Worm (Caenorhabditis elegans) whole organism, L4 larva: ENCODE results near the gene C25F6.8.

Experiments
- F10B5.3 ChIP-seq: sonication (generic microtip); optimal IDR thresholded peaks from 2 replicates; lab custom pipeline; 2016; ENCODE audit warnings: mild to moderate bottlenecking, missing genetic modification characterization, missing compliant biosample characterization
- T26A8.4 ChIP-seq: fragments of 200-800 bp; sonication (Bioruptor generic); IDR thresholded peaks from 2 replicates; pipeline ENCODE4 v1.3.6; 2022; ENCODE audit warnings: missing genetic modification characterization, missing compliant biosample characterization
- Y105C5A.15 ChIP-seq: fragments of 200-800 bp; sonication (Bioruptor generic); IDR thresholded peaks from 2 replicates; pipeline ENCODE4 v1.3.6; 2022; ENCODE audit warnings: missing genetic modification characterization, missing compliant biosample characterization
- Y5F2A.4 ChIP-seq: fragments of 200-800 bp; sonication (Bioruptor generic); optimal IDR thresholded peaks from 2 replicates; lab custom pipeline; 2018; ENCODE audit warnings: mild to moderate bottlenecking, missing genetic modification characterization, missing compliant biosample characterization
- ZK337.2 ChIP-seq: fragments of 200-800 bp; sonication (Bioruptor generic); IDR thresholded peaks from 2 replicates; pipeline ENCODE4 v1.3.6; 2022; ENCODE audit warnings: missing genetic modification reagents, missing genetic modification characterization, missing compliant biosample characterization
- aha-1 ChIP-seq: fragments of 150-350 bp; peaks from one replicate; lab custom pipeline; 2014; ENCODE audit warnings: missing biosample characterization, missing genetic modification characterization
- attf-4 ChIP-seq: sonication (generic microtip); optimal IDR thresholded peaks from 3 replicates; lab custom pipeline; 2017; ENCODE audit warnings: missing biosample characterization, missing genetic modification characterization
- ceh-62 ChIP-seq: sonication (generic microtip); optimal IDR thresholded peaks from 2 replicates; lab custom pipeline; 2017; ENCODE audit warnings: missing biosample characterization, missing genetic modification characterization
- ces-1 ChIP-seq: fragments of 150-350 bp; sonication (generic microtip); optimal IDR thresholded peaks from 4 replicates; lab custom pipeline; 2014; ENCODE audit warnings: missing biosample characterization, missing genetic modification reagents, missing genetic modification characterization
- cey-2 ChIP-seq: sonication (generic microtip); optimal IDR thresholded peaks from 3 replicates; lab custom pipeline; 2017; ENCODE audit warnings: missing genetic modification characterization, mild to moderate bottlenecking, missing compliant biosample characterization, antibody characterized with exemption, borderline replicate concordance; ENCODE audit not compliant: insufficient read depth
- daf-12 ChIP-seq: fragments of 150-350 bp; optimal IDR thresholded peaks from 2 replicates; lab custom pipeline; 2014; ENCODE audit warnings: missing biosample characterization, missing genetic modification reagents, missing genetic modification characterization
- dmd-6 ChIP-seq: fragments of 200-800 bp; sonication (Bioruptor generic); IDR thresholded peaks from 2 replicates; pipeline ENCODE4 v1.3.6; 2022; ENCODE audit warnings: missing genetic modification reagents, missing genetic modification characterization, missing compliant biosample characterization
- dmd-9 ChIP-seq: fragments of 200-800 bp; sonication (Bioruptor generic); IDR thresholded peaks from 2 replicates; pipeline ENCODE4 v1.3.6; 2022; ENCODE audit warnings: missing genetic modification reagents, missing genetic modification characterization, missing compliant biosample characterization
- hif-1 ChIP-seq, 2 experiments: sonication (generic microtip); optimal IDR thresholded peaks; 2 replicates each; lab custom pipeline; 2016 to 2017; ENCODE audit warnings: missing compliant biosample characterization in 2 of 2, missing genetic modification characterization in 2 of 2, missing genetic modification reagents in 2 of 2, missing genotype in 2 of 2, mild to moderate bottlenecking in 1 of 2
- hlh-30 ChIP-seq: sonication (generic microtip); optimal IDR thresholded peaks from 2 replicates; lab custom pipeline; 2017; ENCODE audit warnings: antibody characterized with exemption, mild to moderate bottlenecking, missing genetic modification characterization, missing compliant biosample characterization; ENCODE audit not compliant: insufficient read depth
- hmg-1.1 ChIP-seq: fragments of 200-800 bp; sonication (Bioruptor generic); IDR thresholded peaks from 2 replicates; pipeline ENCODE4 v1.3.6; 2022; ENCODE audit warnings: missing genetic modification reagents, missing genetic modification characterization, missing compliant biosample characterization
- lin-15B ChIP-seq: fragments of 150-350 bp; sonication (generic microtip); optimal IDR thresholded peaks from 3 replicates; lab custom pipeline; 2014; ENCODE audit warnings: missing biosample characterization, missing genetic modification characterization
- lin-39 ChIP-seq: fragments of 150-350 bp; optimal IDR thresholded peaks from 2 replicates; lab custom pipeline; 2014; ENCODE audit warnings: missing biosample characterization, missing genetic modification reagents, missing genetic modification characterization
- lir-3 ChIP-seq: sonication (generic microtip); optimal IDR thresholded peaks from 2 replicates; lab custom pipeline; 2016; ENCODE audit warnings: mild to moderate bottlenecking, missing genetic modification characterization, missing compliant biosample characterization
- lsy-2 ChIP-seq, 2 experiments: fragments of 150-350 bp in 1 of 2; sonication (generic microtip) in 1 of 2; optimal IDR thresholded peaks; 2 replicates each; lab custom pipeline; 2014 to 2017; ENCODE audit warnings: missing biosample characterization in 2 of 2, missing genetic modification characterization in 2 of 2
- madf-5 ChIP-seq, 2 experiments: fragments of 200-800 bp; sonication (Bioruptor generic); IDR thresholded peaks; 2 replicates each; pipeline ENCODE4 v1.3.6; 2022; ENCODE audit warnings: missing compliant biosample characterization in 2 of 2, missing genetic modification characterization in 2 of 2
- madf-9 ChIP-seq: fragments of 200-800 bp; sonication (Bioruptor generic); conservative IDR thresholded peaks from 2 replicates; pipeline ENCODE4 v1.3.6; 2022; ENCODE audit warnings: missing genetic modification reagents, missing genetic modification characterization, missing compliant biosample characterization
- mdl-1 ChIP-seq, 2 experiments: fragments of 150-350 bp in 1 of 2; sonication (generic microtip) in 1 of 2; optimal IDR thresholded peaks; 2 replicates each; lab custom pipeline; 2014 to 2017; ENCODE audit warnings: missing biosample characterization in 2 of 2, missing genetic modification characterization in 2 of 2
- mes-2 ChIP-seq: sonication (generic microtip); optimal IDR thresholded peaks from 2 replicates; lab custom pipeline; 2016; ENCODE audit warnings: missing genotype, mild to moderate bottlenecking, missing genetic modification characterization, missing compliant biosample characterization; ENCODE audit not compliant: poor library complexity, severe bottlenecking
- mxl-2 ChIP-seq: fragments of 200-800 bp; sonication (Bioruptor generic); conservative IDR thresholded peaks from 2 replicates; pipeline ENCODE4 v1.3.6; 2022; ENCODE audit warnings: missing genetic modification reagents, missing genetic modification characterization, missing compliant biosample characterization
- mxl-3 ChIP-seq: fragments of 200-800 bp; sonication (Bioruptor generic); optimal IDR thresholded peaks from 2 replicates; lab custom pipeline; 2018; ENCODE audit warnings: mild to moderate bottlenecking, missing genetic modification characterization, missing compliant biosample characterization
- nhr-102 ChIP-seq: sonication (generic microtip); optimal IDR thresholded peaks from 2 replicates; lab custom pipeline; 2016; ENCODE audit warnings: mild to moderate bottlenecking, missing genetic modification characterization, moderate library complexity, missing compliant biosample characterization
- nhr-11 ChIP-seq: fragments of 150-350 bp; optimal IDR thresholded peaks from 2 replicates; lab custom pipeline; 2014; ENCODE audit warnings: missing biosample characterization, missing genetic modification characterization
- nhr-237 ChIP-seq: sonication (generic microtip); optimal IDR thresholded peaks from 2 replicates; lab custom pipeline; 2017; ENCODE audit warnings: missing biosample characterization, missing genetic modification characterization
- nhr-25 ChIP-seq: sonication (generic microtip); optimal IDR thresholded peaks from 2 replicates; lab custom pipeline; 2017; ENCODE audit warnings: missing genetic modification characterization, mild to moderate bottlenecking, missing compliant biosample characterization, antibody characterized with exemption, moderate library complexity, borderline replicate concordance; ENCODE audit not compliant: insufficient read depth
- nhr-42 ChIP-seq: fragments of 200-800 bp; sonication (Bioruptor generic); IDR thresholded peaks from 2 replicates; pipeline ENCODE4 v1.3.6; 2022; ENCODE audit warnings: missing genetic modification characterization, missing compliant biosample characterization
- nhr-48 ChIP-seq: sonication (generic microtip); optimal IDR thresholded peaks from 2 replicates; lab custom pipeline; 2016; ENCODE audit warnings: mild to moderate bottlenecking, missing genetic modification characterization, missing compliant biosample characterization
- nhr-77 ChIP-seq: fragments of 150-350 bp; optimal IDR thresholded peaks from 2 replicates; lab custom pipeline; 2014; ENCODE audit warnings: missing biosample characterization, missing genetic modification characterization
- pha-4 ChIP-seq, 2 experiments: fragments of 150-350 bp in 1 of 2; fragments of 200-800 bp in 1 of 2; sonication (Bioruptor generic) in 1 of 2; IDR thresholded peaks in 1 of 2; optimal IDR thresholded peaks in 1 of 2; 2 replicates each; pipeline versions ENCODE4 v1.3.6 to Lab custom; 2014 to 2022; ENCODE audit warnings: missing genetic modification characterization in 2 of 2, missing genetic modification reagents in 2 of 2, missing biosample characterization in 1 of 2, missing compliant biosample characterization in 1 of 2
- saeg-2 ChIP-seq: fragments of 200-800 bp; sonication (Bioruptor generic); IDR thresholded peaks from 2 replicates; pipeline ENCODE4 v1.3.6; 2022; ENCODE audit warnings: missing genetic modification reagents, missing genetic modification characterization, missing compliant biosample characterization
- set-16 ChIP-seq: fragments of 200-800 bp; sonication (Bioruptor generic); IDR thresholded peaks from 2 replicates; pipeline ENCODE4 v1.3.6; 2022; ENCODE audit warnings: missing genetic modification reagents, missing genetic modification characterization, missing compliant biosample characterization
- skn-1 ChIP-seq: fragments of 150-350 bp; optimal IDR thresholded peaks from 2 replicates; lab custom pipeline; 2014; ENCODE audit warnings: missing biosample characterization, missing genetic modification characterization
- snpc-1.2 ChIP-seq: fragments of 200-800 bp; sonication (Bioruptor generic); IDR thresholded peaks from 2 replicates; pipeline ENCODE4 v1.3.6; 2022; ENCODE audit warnings: missing genetic modification reagents, missing genetic modification characterization, missing compliant biosample characterization
- snpc-4 ChIP-seq: fragments of 150-350 bp; optimal IDR thresholded peaks from 2 replicates; lab custom pipeline; 2014; ENCODE audit warnings: missing biosample characterization, missing genetic modification characterization
- unc-62 ChIP-seq, 3 experiments: fragments of 150-350 bp in 1 of 3; sonication (generic microtip); optimal IDR thresholded peaks in 2 of 3; peaks in 1 of 3; 1 replicate in 1 of 3; 2 replicates in 2 of 3; lab custom pipeline; 2014 to 2017; ENCODE audit warnings: missing biosample characterization in 3 of 3, missing genetic modification characterization in 3 of 3, missing genetic modification reagents in 3 of 3, missing genotype in 1 of 3
- zfp-2 ChIP-seq: sonication (generic microtip); optimal IDR thresholded peaks from 2 replicates; lab custom pipeline; 2016; ENCODE audit warnings: mild to moderate bottlenecking, missing genetic modification characterization, missing compliant biosample characterization
- zip-2 ChIP-seq: fragments of 150-350 bp; optimal IDR thresholded peaks from 2 replicates; lab custom pipeline; 2014; ENCODE audit warnings: missing biosample characterization, missing genetic modification characterization

Gene C25F6.8

ce11 chrX:5407271-5407670 is 40.8 kb upstream of the C25F6.8 start (continued):
- TF ChIP-seq nhr-25 (no peak), T26A8.4 (0 out of 2 replicates have a peak, but pooled peaks have one; percentile 74), nhr-237 (tag; lab: Kevin White, UChicago) (no peak), snpc-1.2 (GFP tag; lab: Robert Waterston, UW) (peak; percentile 88), lir-3 (tag; lab: Kevin White, UChicago) (no peak), nhr-77 (no peak), Y5F2A.4 (GFP tag; lab: Kevin White, UChicago) (peak; percentile 9), madf-9 (GFP tag; lab: Robert Waterston, UW) (0 out of 2 replicates have a peak, but pooled peaks have one; percentile 22), cey-2 (tag; lab: Kevin White, UChicago) (no peak), hmg-1.1 (GFP tag; lab: Robert Waterston, UW) (peak; percentile 56), lsy-2 (tag; optimal IDR thresholded peaks at IDR 0.05; lab: Kevin White, UChicago) (no peak), mdl-1 (tag; optimal IDR thresholded peaks at IDR 0.05; lab: Kevin White, UChicago) (no peak), F10B5.3 (tag; lab: Kevin White, UChicago) (peak; percentile 11), lin-15B (no peak), nhr-42 (GFP tag; lab: Robert Waterston, UW) (0 out of 2 replicates have a peak, but pooled peaks have one; percentile 27), unc-62 (GFP tag; optimal IDR thresholded peaks at IDR 0.05 in 1 of 2; lab: Kevin White, UChicago) (no peak), unc-62 (tag; optimal IDR thresholded peaks at IDR 0.05; lab: Kevin White, UChicago) (no peak), zip-2 (no peak), nhr-102 (tag; lab: Kevin White, UChicago) (no peak), Y105C5A.15 (GFP tag; lab: Robert Waterston, UW) (no peak; the same call in 1 of the 2 replicates), set-16 (GFP tag; lab: Robert Waterston, UW) (no peak), nhr-48 (no peak), saeg-2 (no peak), daf-12 (tag; lab: Kevin White, UChicago) (no peak)

ce11 chrX:5413510-5413909 is 34.5 kb upstream of the C25F6.8 start, which contains the start of gene pks-1:
Gene pks-1, plus strand, starts transcription at chrX:5413810.
- TF ChIP-seq unc-62 (GFP tag; optimal IDR thresholded peaks at IDR 0.05 in 1 of 2; lab: Kevin White, UChicago): peak in 1 of 2 experiments; percentile 26
- TF ChIP-seq unc-62 (tag; optimal IDR thresholded peaks at IDR 0.05; lab: Kevin White, UChicago): no peak
- TF ChIP-seq lir-3 (tag; lab: Kevin White, UChicago): no peak

DNA sequence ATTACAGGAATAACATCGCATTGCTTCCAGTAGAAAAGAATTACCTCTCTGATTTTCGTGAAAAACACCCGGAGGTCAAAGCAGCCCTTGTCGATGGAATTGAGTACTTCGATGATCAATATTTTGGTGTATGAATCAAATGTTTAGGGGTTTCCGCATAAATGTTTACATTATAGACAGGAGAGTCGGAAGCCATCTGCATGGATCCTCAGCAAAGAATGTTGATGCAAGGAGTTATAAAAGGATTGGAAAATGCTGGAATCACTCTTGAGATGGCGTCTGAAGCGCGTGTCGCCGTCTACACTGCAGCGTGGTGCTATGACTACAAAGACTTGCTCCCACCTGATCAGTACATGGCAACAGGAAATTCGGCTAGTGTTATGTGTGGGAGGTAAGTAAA is 33.8 kb upstream of the C25F6.8 start, which contains the start of gene C41A3.2:
C41A3.2 (minus strand) TSS at position 101 of the 400 bp plus-strand sequence.
- TF ChIP-seq unc-62 (GFP tag; optimal IDR thresholded peaks at IDR 0.05 in 1 of 2; lab: Kevin White, UChicago) (peak in 1 of 2 experiments; percentile 26), unc-62 (tag; optimal IDR thresholded peaks at IDR 0.05; lab: Kevin White, UChicago) (no peak), hlh-30 (tag; lab: Kevin White, UChicago) (no peak), aha-1 (peak; percentile 20)
- TF ChIP-seq, all 104 proteins: peak for 2

- TF ChIP-seq Y5F2A.4 (GFP tag; lab: Kevin White, UChicago) (peak; percentile 92), cey-2 (tag; lab: Kevin White, UChicago) (peak; percentile 66), skn-1 (peak; percentile 24), madf-5 (GFP tag; IDR thresholded peaks at IDR 0.05; lab: Robert Waterston, UW) (peak in 1 of 2 experiments; percentile 6; a peak in 1 of 4 replicates), mes-2 (tag; lab: Kevin White, UChicago) (peak; percentile 97), nhr-102 (tag; lab: Kevin White, UChicago) (peak; percentile 99), hif-1 (tag; optimal IDR thresholded peaks at IDR 0.05; lab: Kevin White, UChicago) (peak; percentile 74 to 81), pha-4 (GFP tag; IDR thresholded peaks at IDR 0.05; lab: Robert Waterston, UW) (no peak), pha-4 (tag; optimal IDR thresholded peaks at IDR 0.05; lab: Kevin White, UChicago) (peak; percentile 93), snpc-4 (tag; lab: Kevin White, UChicago) (no peak), mxl-3 (GFP tag; lab: Kevin White, UChicago) (peak; percentile 97), mxl-2 (GFP tag; lab: Robert Waterston, UW) (peak; percentile 87), T26A8.4 (peak; percentile 99), ZK337.2 (GFP tag; lab: Robert Waterston, UW) (0 out of 2 replicates have a peak, but pooled peaks have one; percentile 59), dmd-6 (peak; percentile 97), dmd-9 (peak; percentile 88), zfp-2 (tag; lab: Kevin White, UChicago) (peak; percentile 87), nhr-11 (tag; lab: Kevin White, UChicago) (peak; percentile 94), lin-39 (tag; lab: Kevin White, UChicago) (no peak), saeg-2 (peak; percentile 92), ceh-62 (no peak), ces-1 (GFP tag; lab: Kevin White, UChicago) (peak; percentile 78), attf-4 (tag; lab: Kevin White, UChicago) (peak; percentile 83)
These were observed 18.7 kb upstream of the C25F6.8 start for ce11 chrX:5429335-5429734.
